Fruit fly (Drosophila melanogaster): ENCODE measurements around the gene CG34106.

dm6 chr2L:17163344-17163743, 32.5 kb downstream of the CG34106 start:
- no peak for TF ChIP-seq psq (optimal IDR thresholded peaks at IDR 0.05)
- no peak for TF ChIP-seq usp (GFP tag; optimal IDR thresholded peaks at IDR 0.05)
